Fruit fly (Drosophila melanogaster) whole organism, embryonic: ENCODE measurements around the gene CG3339.

ENCODE experiments used
- CG1024 ChIP-seq: fragments of 200-800 bp; sonication (Bioruptor generic); IDR thresholded peaks from 2 replicates; pipeline ENCODE4 v1.3.6; 2022; ENCODE audit warnings: missing biosample characterization, missing genetic modification characterization
- CG10366 ChIP-seq: fragments of 200-800 bp; sonication (Bioruptor generic); IDR thresholded peaks from 2 replicates; pipeline ENCODE4 v1.3.6; 2022; ENCODE audit warnings: missing biosample characterization, missing genetic modification characterization
- CG10543 ChIP-seq: fragments of 200-800 bp; sonication (Bioruptor generic); optimal IDR thresholded peaks from 3 replicates; lab custom pipeline; 2017; ENCODE audit warnings: missing biosample characterization, mild to moderate bottlenecking, missing genetic modification characterization, moderate library complexity
- CG12104 ChIP-seq: fragments of 200-800 bp; sonication (Bioruptor generic); optimal IDR thresholded peaks from 3 replicates; lab custom pipeline; 2016; ENCODE audit warnings: missing biosample characterization, missing genetic modification characterization
- CG12744 ChIP-seq: fragments of 200-800 bp; sonication (Bioruptor generic); optimal IDR thresholded peaks from 2 replicates; lab custom pipeline; 2016; ENCODE audit warnings: missing biosample characterization, missing genetic modification characterization
- CG13424 ChIP-seq: fragments of 200-800 bp; sonication (Bioruptor generic); optimal IDR thresholded peaks from 2 replicates; lab custom pipeline; 2019; ENCODE audit warnings: missing biosample characterization, mild to moderate bottlenecking, missing genetic modification characterization, moderate library complexity
- CG14050 ChIP-seq: fragments of 200-800 bp; sonication (Bioruptor generic); IDR thresholded peaks from 3 replicates; pipeline ENCODE4 v1.3.6; 2022; ENCODE audit warnings: missing biosample characterization, missing genetic modification characterization
- CG14441 ChIP-seq: fragments of 200-800 bp; sonication (Bioruptor generic); IDR thresholded peaks from 2 replicates; pipeline ENCODE4 v1.3.6; 2022; ENCODE audit warnings: missing biosample characterization, missing genetic modification characterization
- CG2116 ChIP-seq: fragments of 200-800 bp; sonication (Bioruptor generic); optimal IDR thresholded peaks from 3 replicates; lab custom pipeline; 2018; ENCODE audit warnings: missing biosample characterization, mild to moderate bottlenecking, missing genetic modification characterization
- CG4328 ChIP-seq: fragments of 200-800 bp; sonication (Bioruptor generic); optimal IDR thresholded peaks from 3 replicates; lab custom pipeline; 2017; ENCODE audit warnings: missing biosample characterization, missing genetic modification reagents, missing genetic modification characterization
- CG4360 ChIP-seq: fragments of 200-800 bp; sonication (Bioruptor generic); IDR thresholded peaks from 2 replicates; pipeline ENCODE4 v1.3.6; 2022; ENCODE audit warnings: missing biosample characterization, missing genetic modification characterization
- CG4617 ChIP-seq: fragments of 200-800 bp; sonication (Bioruptor generic); optimal IDR thresholded peaks from 3 replicates; lab custom pipeline; 2016; ENCODE audit warnings: missing biosample characterization, missing genetic modification characterization, borderline replicate concordance
- CG4730 ChIP-seq: fragments of 200-800 bp; sonication (Bioruptor generic); IDR thresholded peaks from 2 replicates; pipeline ENCODE4 v1.3.6; 2022; ENCODE audit warnings: missing biosample characterization, missing genetic modification characterization
- CG5245 ChIP-seq: fragments of 200-800 bp; sonication (Bioruptor generic); optimal IDR thresholded peaks from 3 replicates; lab custom pipeline; 2016; ENCODE audit warnings: missing biosample characterization, missing genetic modification characterization
- CG9609 ChIP-seq: fragments of 200-800 bp; sonication (Bioruptor generic); optimal IDR thresholded peaks from 3 replicates; lab custom pipeline; 2016; ENCODE audit warnings: missing biosample characterization, missing genetic modification characterization
- CHES-1-like ChIP-seq: fragments of 200-800 bp; sonication (Bioruptor generic); optimal IDR thresholded peaks from 2 replicates; lab custom pipeline; 2016; ENCODE audit warnings: missing biosample characterization, missing genetic modification characterization
- CTCF ChIP-seq: fragments of 200-800 bp; sonication (Bioruptor generic); optimal IDR thresholded peaks from 2 replicates; lab custom pipeline; 2017; ENCODE audit warnings: missing biosample characterization, mild to moderate bottlenecking, missing genetic modification characterization, moderate library complexity
- Elba2 ChIP-seq: fragments of 200-800 bp; sonication (Bioruptor generic); optimal IDR thresholded peaks from 3 replicates; lab custom pipeline; 2016; ENCODE audit warnings: missing biosample characterization, missing genetic modification characterization
- Ets65A ChIP-seq: fragments of 200-800 bp; sonication (Bioruptor generic); peaks from one replicate; lab custom pipeline; 2016; ENCODE audit warnings: missing biosample characterization, missing genetic modification characterization
- H2.0 ChIP-seq: fragments of 200-800 bp; sonication (Bioruptor generic); IDR thresholded peaks from 2 replicates; pipeline ENCODE4 v1.3.6; 2022; ENCODE audit warnings: missing biosample characterization, missing genetic modification characterization
- Hmr ChIP-seq: fragments of 200-800 bp; sonication (Bioruptor generic); optimal IDR thresholded peaks from 3 replicates; lab custom pipeline; 2017; ENCODE audit warnings: mild to moderate bottlenecking, missing biosample characterization, missing genetic modification reagents, missing genetic modification characterization
- Hr51 ChIP-seq, 2 experiments: fragments of 200-800 bp; sonication (Bioruptor generic); optimal IDR thresholded peaks; 2 replicates in 1 of 2; 3 replicates in 1 of 2; lab custom pipeline; 2016 to 2018; ENCODE audit warnings: missing biosample characterization in 2 of 2, missing genetic modification characterization in 2 of 2, mild to moderate bottlenecking in 1 of 2, moderate library complexity in 1 of 2
- Hsf ChIP-seq: fragments of 200-800 bp; sonication (Bioruptor generic); optimal IDR thresholded peaks from 3 replicates; lab custom pipeline; 2016; ENCODE audit warnings: missing biosample characterization, missing genetic modification characterization
- Kr ChIP-seq: fragments of 200-800 bp; sonication (Bioruptor generic); optimal IDR thresholded peaks from 2 replicates; lab custom pipeline; 2017; ENCODE audit warnings: missing biosample characterization, mild to moderate bottlenecking, missing genetic modification characterization
- Lpt ChIP-seq: fragments of >200 bp; optimal IDR thresholded peaks from 2 replicates; lab custom pipeline; 2018; ENCODE audit warnings: missing biosample characterization, missing genetic modification characterization
- Nf-YA ChIP-seq: fragments of 200-800 bp; sonication (Bioruptor generic); IDR thresholded peaks from 2 replicates; pipeline ENCODE4 v1.3.6; 2022; ENCODE audit warnings: missing biosample characterization, missing genetic modification characterization
- Xbp1 ChIP-seq: fragments of 200-800 bp; sonication (Bioruptor generic); optimal IDR thresholded peaks from 3 replicates; lab custom pipeline; 2016; ENCODE audit warnings: missing biosample characterization, mild to moderate bottlenecking, missing genetic modification characterization
- ab ChIP-seq: fragments of 200-800 bp; sonication (Bioruptor generic); optimal IDR thresholded peaks from 2 replicates; lab custom pipeline; 2016; ENCODE audit warnings: missing biosample characterization, missing genetic modification characterization
- ac ChIP-seq: fragments of 200-800 bp; sonication (Bioruptor generic); optimal IDR thresholded peaks from 3 replicates; lab custom pipeline; 2017; ENCODE audit warnings: missing biosample characterization, mild to moderate bottlenecking, missing genetic modification characterization
- amos ChIP-seq: fragments of 200-800 bp; sonication (Bioruptor generic); IDR thresholded peaks from 2 replicates; pipeline ENCODE4 v1.3.6; 2022; ENCODE audit warnings: missing biosample characterization, missing genetic modification characterization; ENCODE audit not compliant: partially characterized antibody
- ara ChIP-seq: fragments of 200-800 bp; sonication (Bioruptor generic); IDR thresholded peaks from 2 replicates; pipeline ENCODE4 v1.3.6; 2022; ENCODE audit warnings: missing biosample characterization, missing genetic modification characterization
- ash1 ChIP-seq: fragments of 200-800 bp; sonication (Bioruptor generic); optimal IDR thresholded peaks from 2 replicates; lab custom pipeline; 2018; ENCODE audit warnings: missing biosample characterization, mild to moderate bottlenecking, missing genetic modification characterization
- bbx ChIP-seq: fragments of 200-800 bp; sonication (Bioruptor generic); IDR thresholded peaks from 2 replicates; pipeline ENCODE4 v1.3.6; 2022; ENCODE audit warnings: missing biosample characterization, missing genetic modification characterization; ENCODE audit not compliant: partially characterized antibody
- btn ChIP-seq: fragments of 200-800 bp; sonication (Bioruptor generic); optimal IDR thresholded peaks from 2 replicates; lab custom pipeline; 2016; ENCODE audit warnings: missing biosample characterization, missing genetic modification characterization
- ems ChIP-seq: fragments of 200-800 bp; sonication (Bioruptor generic); optimal IDR thresholded peaks from 3 replicates; lab custom pipeline; 2016; ENCODE audit warnings: missing biosample characterization, missing genetic modification characterization
- gcm ChIP-seq: fragments of 200-800 bp; sonication (Bioruptor generic); optimal IDR thresholded peaks from 2 replicates; lab custom pipeline; 2019; ENCODE audit warnings: missing biosample characterization, mild to moderate bottlenecking, missing genetic modification characterization, moderate library complexity
- hkb ChIP-seq, 2 experiments: fragments of 200-800 bp in 1 of 2; fragments of >200 bp in 1 of 2; sonication (Bioruptor generic) in 1 of 2; IDR thresholded peaks in 1 of 2; optimal IDR thresholded peaks in 1 of 2; 2 replicates each; pipeline versions ENCODE4 v1.3.6 to Lab custom; 2017 to 2022; ENCODE audit warnings: missing biosample characterization in 1 of 2, missing genetic modification characterization in 1 of 2
- lbe ChIP-seq: fragments of 200-800 bp; sonication (Bioruptor generic); optimal IDR thresholded peaks from 2 replicates; lab custom pipeline; 2016; ENCODE audit warnings: missing biosample characterization, mild to moderate bottlenecking, missing genetic modification characterization
- lmd ChIP-seq: fragments of 200-800 bp; sonication (Bioruptor generic); IDR thresholded peaks from 2 replicates; pipeline ENCODE4 v1.3.6; 2022; ENCODE audit warnings: missing biosample characterization, missing genetic modification characterization
- luna ChIP-seq: fragments of 200-800 bp; sonication (Bioruptor generic); optimal IDR thresholded peaks from 2 replicates; lab custom pipeline; 2016; ENCODE audit warnings: missing biosample characterization, missing genetic modification characterization
- nerfin-2 ChIP-seq: fragments of 200-800 bp; sonication (Bioruptor generic); IDR thresholded peaks from 2 replicates; pipeline ENCODE4 v1.3.6; 2022; ENCODE audit warnings: missing biosample characterization, missing genetic modification characterization; ENCODE audit not compliant: partially characterized antibody
- org-1 ChIP-seq: fragments of 200-800 bp; sonication (Bioruptor generic); optimal IDR thresholded peaks from 2 replicates; lab custom pipeline; 2017; ENCODE audit warnings: missing biosample characterization, missing genetic modification characterization
- pfk ChIP-seq: fragments of 200-800 bp; sonication (Bioruptor generic); optimal IDR thresholded peaks from 2 replicates; lab custom pipeline; 2018; ENCODE audit warnings: missing biosample characterization, mild to moderate bottlenecking, missing genetic modification characterization, moderate library complexity
- run ChIP-seq: fragments of 200-800 bp; sonication (Bioruptor generic); optimal IDR thresholded peaks from 3 replicates; lab custom pipeline; 2018; ENCODE audit warnings: missing biosample characterization, mild to moderate bottlenecking, missing genetic modification characterization
- sisA ChIP-seq: fragments of 200-800 bp; sonication (Bioruptor generic); IDR thresholded peaks from 2 replicates; pipeline ENCODE4 v1.3.6; 2022; ENCODE audit warnings: missing biosample characterization, missing genetic modification characterization
- tup ChIP-seq: fragments of 200-800 bp; sonication (Bioruptor generic); optimal IDR thresholded peaks from 2 replicates; lab custom pipeline; 2016; ENCODE audit warnings: missing biosample characterization, mild to moderate bottlenecking, missing genetic modification characterization, moderate library complexity
- twi ChIP-seq: fragments of 200-800 bp; optimal IDR thresholded peaks from 2 replicates; lab custom pipeline; 2019; ENCODE audit warnings: missing biosample characterization, mild to moderate bottlenecking, missing genetic modification characterization, moderate library complexity
- vvl ChIP-seq: fragments of 200-800 bp; sonication (Bioruptor generic); IDR thresholded peaks from 2 replicates; pipeline ENCODE4 v1.3.6; 2022; ENCODE audit warnings: missing biosample characterization, missing genetic modification characterization
- zen2 ChIP-seq: fragments of 200-800 bp; sonication (Bioruptor generic); IDR thresholded peaks from 3 replicates; pipeline ENCODE4 v1.3.6; 2022; ENCODE audit warnings: missing biosample characterization, missing genetic modification characterization; ENCODE audit not compliant: partially characterized antibody
- zfh1 ChIP-seq: fragments of 200-800 bp; sonication (Bioruptor generic); IDR thresholded peaks from 3 replicates; pipeline ENCODE4 v1.3.6; 2022; ENCODE audit warnings: missing biosample characterization, missing genetic modification characterization

The CG3339 gene

DNA sequence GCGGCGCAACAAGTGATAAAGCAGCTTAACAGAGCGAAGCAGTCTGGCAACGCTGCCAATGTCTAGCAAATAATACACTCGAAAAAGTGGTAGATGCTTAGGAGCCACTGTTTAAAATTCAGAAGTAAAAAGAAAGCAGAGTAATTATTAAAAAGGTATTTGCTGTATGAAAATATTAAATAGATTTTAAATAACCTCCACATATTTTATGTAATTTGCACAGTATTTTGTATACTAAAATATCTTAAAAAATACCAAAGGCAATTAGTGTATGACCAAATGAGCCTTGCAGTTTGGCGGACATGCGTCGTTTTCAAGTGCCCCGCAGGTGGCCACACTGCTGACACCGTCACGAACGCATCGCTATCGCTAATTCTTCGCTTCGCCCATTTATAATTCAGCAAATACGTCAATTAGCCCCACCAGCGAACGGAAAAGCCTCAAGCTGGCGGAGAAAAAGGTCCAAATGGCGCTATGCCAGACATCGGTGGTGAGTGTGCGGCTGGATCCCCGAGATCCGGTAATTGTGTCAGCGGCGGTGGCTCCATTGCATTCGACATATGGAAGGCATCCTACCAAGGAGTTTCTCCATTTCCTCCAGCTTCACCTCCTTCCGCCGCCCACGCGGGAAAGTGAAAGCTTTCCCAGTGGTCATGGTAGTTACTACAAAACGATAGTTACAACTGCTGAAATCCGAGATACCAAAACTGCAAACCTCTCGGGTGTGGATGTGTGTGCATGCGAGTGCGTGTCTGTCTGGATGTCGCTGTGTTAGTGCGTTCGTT is 68.8 kb downstream of the CG3339 start, which contains the start of gene pll (continued):
- TF ChIP-seq CG10366 (GFP tag; lab: Robert Waterston, UW) (peak; percentile 90), Lpt (no peak), sisA (peak; percentile 86), CG12744 (peak; percentile 77), CG12104 (GFP tag; lab: Kevin White, UChicago) (peak; percentile 31), ash1 (GFP tag; lab: Kevin White, UChicago) (no peak), Hmr (peak; percentile 88), CG4360 (no peak), zen2 (GFP tag; lab: Robert Waterston, UW) (no peak), CTCF (GFP tag; lab: Kevin White, UChicago) (no peak), run (peak; percentile 58), luna (GFP tag; lab: Kevin White, UChicago) (peak; percentile 65), ac (GFP tag; lab: Kevin White, UChicago) (no peak), twi (tag; lab: Kevin White, UChicago) (peak; percentile 42), vvl (peak; percentile 93), amos (peak; percentile 50; the same call in 1 of the 2 replicates), Hsf (peak; percentile 84), Kr (GFP tag; lab: Kevin White, UChicago) (no peak), tup (GFP tag; lab: Kevin White, UChicago) (peak; percentile 36), bbx (GFP tag; lab: Robert Waterston, UW) (peak; percentile 48), CG9609 (GFP tag; lab: Kevin White, UChicago) (peak; percentile 53), CG5245 (GFP tag; lab: Kevin White, UChicago) (peak; percentile 62), zfh1 (GFP tag; lab: Robert Waterston, UW) (peak; percentile 91), ab (GFP tag; lab: Kevin White, UChicago) (peak; percentile 6), CG10543 (GFP tag; lab: Kevin White, UChicago) (peak; percentile 41), CG4617 (GFP tag; lab: Kevin White, UChicago) (peak; percentile 94), btn (GFP tag; lab: Kevin White, UChicago) (peak; percentile 2), Elba2 (GFP tag; lab: Kevin White, UChicago) (peak; percentile 45), hkb (optimal IDR thresholded peaks at IDR 0.05; lab: Kevin White, UChicago) (peak; percentile 82), hkb (GFP tag; IDR thresholded peaks at IDR 0.05; lab: Robert Waterston, UW) (peak; percentile 89), CG4328 (GFP tag; lab: Kevin White, UChicago) (peak; percentile 6), CHES-1-like (GFP tag; lab: Kevin White, UChicago) (peak; percentile 66), lmd (GFP tag; lab: Robert Waterston, UW) (peak; percentile 85), CG1024 (GFP tag; lab: Robert Waterston, UW) (peak; percentile 84), CG14050 (GFP tag; lab: Robert Waterston, UW) (peak; percentile 68), Nf-YA (GFP tag; lab: Robert Waterston, UW) (peak; percentile 77), Hr51 (GFP tag; optimal IDR thresholded peaks at IDR 0.05; lab: Kevin White, UChicago) (peak; percentile 70 to 77), lbe (no peak), org-1 (GFP tag; lab: Kevin White, UChicago) (peak; percentile 17), CG14441 (GFP tag; lab: Robert Waterston, UW) (peak; percentile 93), ems (peak; percentile 66), nerfin-2 (no peak), CG4730 (GFP tag; lab: Robert Waterston, UW) (peak; percentile 84), Ets65A (GFP tag; lab: Kevin White, UChicago) (peak; percentile 96), pfk (GFP tag; lab: Kevin White, UChicago) (no peak), H2.0 (peak; percentile 84), CG2116 (GFP tag; lab: Kevin White, UChicago) (peak; percentile 61), gcm (GFP tag; lab: Kevin White, UChicago) (peak; percentile 72), Xbp1 (GFP tag; lab: Kevin White, UChicago) (peak; percentile 87), ara (GFP tag; lab: Robert Waterston, UW) (peak; percentile 80), CG13424 (peak; percentile 84)
